Fruit fly (Drosophila melanogaster): ENCODE results near the gene ntc.

Gene ntc

DNA sequence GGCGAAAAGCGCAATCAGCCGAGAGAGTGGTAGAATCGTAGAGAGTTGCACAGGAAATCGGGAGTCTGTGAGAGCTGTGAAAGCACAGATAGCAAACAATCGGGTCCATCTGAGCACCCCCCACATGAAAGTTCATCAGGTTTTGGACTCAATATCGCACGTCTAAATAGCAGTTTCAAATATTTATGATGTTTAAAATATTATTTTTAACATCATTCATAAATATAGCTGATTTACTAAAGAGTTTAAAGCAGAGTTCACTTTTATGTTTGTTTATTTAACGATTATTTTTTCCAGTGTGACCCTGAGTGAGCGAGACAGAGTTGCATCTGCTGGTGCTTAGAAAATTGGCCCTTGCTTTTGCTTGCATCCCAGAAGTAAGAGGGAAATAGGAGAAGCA, 4.9 kb downstream of the ntc start (continued):
- TF ChIP-seq CG12769 (tag; optimal IDR thresholded peaks at IDR 0.05) (peak; percentile 55), slbo (GFP tag; IDR thresholded peaks at IDR 0.05) (peak; percentile 43), scrt (GFP tag; optimal IDR thresholded peaks at IDR 0.05) (peak; percentile 44), CG2678 (tag; optimal IDR thresholded peaks at IDR 0.05) (peak; percentile 53), CG6765 (GFP tag; optimal IDR thresholded peaks at IDR 0.05) (peak; percentile 4), grau (tag; optimal IDR thresholded peaks at IDR 0.05) (peak; percentile 22), CG30403 (GFP tag; optimal IDR thresholded peaks at IDR 0.05) (no peak), CG34224 (GFP tag; IDR thresholded peaks at IDR 0.05; ENCODE audit: partially characterized antibody) (no peak), CG7372 (GFP tag; IDR thresholded peaks at IDR 0.05) (0 out of 2 replicates have a peak, but pooled peaks have one; percentile 6), Fer2 (tag; optimal IDR thresholded peaks at IDR 0.05) (no peak), Oaz (GFP tag; IDR thresholded peaks at IDR 0.05) (no peak), CG8359 (GFP tag; optimal IDR thresholded peaks at IDR 0.05; ENCODE audit: borderline replicate concordance) (no peak), Bteb2 (GFP tag; optimal IDR thresholded peaks at IDR 0.05) (no peak), Fer1 (GFP tag; optimal IDR thresholded peaks at IDR 0.05) (peak; percentile 62), CG7963 (GFP tag; IDR thresholded peaks at IDR 0.05; ENCODE audit: partially characterized antibody) (no peak), CG12391 (tag; optimal IDR thresholded peaks at IDR 0.05) (peak; percentile 22), unpg (GFP tag; optimal IDR thresholded peaks at IDR 0.05) (peak; percentile 26), CG7556 (GFP tag; optimal IDR thresholded peaks at IDR 0.05) (peak; percentile 5), dysf (GFP tag; IDR thresholded peaks at IDR 0.05) (peak; percentile 42; the same call in 1 of the 3 replicates), Abd-B (GFP tag; optimal IDR thresholded peaks at IDR 0.05) (no peak), CG5180 (GFP tag; optimal IDR thresholded peaks at IDR 0.05) (no peak), Meics (GFP tag; optimal IDR thresholded peaks at IDR 0.05) (peak; percentile 37), HLH3B (GFP tag; IDR thresholded peaks at IDR 0.05) (no peak), caup (GFP tag; optimal IDR thresholded peaks at IDR 0.05; ENCODE audit: severe bottlenecking) (peak; percentile 3), chinmo (GFP tag; IDR thresholded peaks at IDR 0.05; ENCODE audit: partially characterized antibody) (0 out of 4 replicates have a peak, but pooled peaks have one; percentile 26), nerfin-2 (GFP tag; IDR thresholded peaks at IDR 0.05; ENCODE audit: partially characterized antibody) (no peak), Dll (GFP tag; IDR thresholded peaks at IDR 0.05; ENCODE audit: partially characterized antibody) (no peak), sob (GFP tag; IDR thresholded peaks at IDR 0.05) (peak; percentile 58), luna (GFP tag; optimal IDR thresholded peaks at IDR 0.05) (no peak), Hmr (GFP tag; optimal IDR thresholded peaks at IDR 0.05) (peak; percentile 63), Rfx (GFP tag; IDR thresholded peaks at IDR 0.05) (0 out of 2 replicates have a peak, but pooled peaks have one; percentile 13), kay (GFP tag; optimal IDR thresholded peaks at IDR 0.05) (no peak), gem (tag; optimal IDR thresholded peaks at IDR 0.05) (peak; percentile 33), lmd (GFP tag; IDR thresholded peaks at IDR 0.05) (peak; percentile 34; the same call in 1 of the 2 replicates), NK7.1 (GFP tag; optimal IDR thresholded peaks at IDR 0.05) (no peak), CG12744 (GFP tag; optimal IDR thresholded peaks at IDR 0.05) (no peak), prd (optimal IDR thresholded peaks at IDR 0.05) (no peak), prd (GFP tag; IDR thresholded peaks at IDR 0.05) (peak; percentile 23; the same call in 1 of the 3 replicates), Ada2b (GFP tag; IDR thresholded peaks at IDR 0.05) (0 out of 2 replicates have a peak, but pooled peaks have one; percentile 10), CG9437 (GFP tag; optimal IDR thresholded peaks at IDR 0.05) (no peak)

DNA sequence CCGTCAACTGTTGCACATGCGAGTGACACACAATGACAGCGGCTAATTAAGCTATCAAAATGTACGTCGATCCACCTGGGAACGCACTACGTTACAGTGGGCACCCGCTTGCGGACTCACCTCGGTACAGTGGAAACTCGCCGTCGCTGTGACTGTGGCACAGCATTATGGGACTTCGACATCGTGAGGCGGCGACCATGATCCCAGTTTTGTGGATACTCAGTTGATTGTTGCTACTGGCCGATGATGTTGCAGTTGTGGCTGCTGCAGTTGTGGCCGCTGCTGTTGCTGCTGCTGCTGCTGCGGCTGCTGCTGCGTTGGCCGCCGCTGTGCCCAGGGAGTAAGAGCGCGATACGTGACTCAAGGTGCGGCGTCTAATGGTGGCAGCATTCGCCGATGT, 6.5 kb downstream of the ntc start:
- TF ChIP-seq Drgx (GFP tag; IDR thresholded peaks at IDR 0.05) (peak; percentile 47; the same call in 1 of the 2 replicates), ewg (GFP tag; optimal IDR thresholded peaks at IDR 0.05) (no peak), CG8478 (optimal IDR thresholded peaks at IDR 0.05) (no peak), CG10959 (GFP tag; IDR thresholded peaks at IDR 0.05) (no peak), vvl (GFP tag; IDR thresholded peaks at IDR 0.05) (no peak), chif (GFP tag; optimal IDR thresholded peaks at IDR 0.05) (no peak), Bdp1 (GFP tag; optimal IDR thresholded peaks at IDR 0.05) (no peak), chm (GFP tag; IDR thresholded peaks at IDR 0.05) (no peak), CG6813 (GFP tag; optimal IDR thresholded peaks at IDR 0.05) (no peak), Asciz (GFP tag; optimal IDR thresholded peaks at IDR 0.05) (no peak), scrt (GFP tag; optimal IDR thresholded peaks at IDR 0.05) (no peak), grau (tag; optimal IDR thresholded peaks at IDR 0.05) (peak; percentile 16), CG9876 (GFP tag; optimal IDR thresholded peaks at IDR 0.05) (no peak), CG10654 (GFP tag; optimal IDR thresholded peaks at IDR 0.05) (no peak), CG9215 (GFP tag; IDR thresholded peaks at IDR 0.05) (no peak)
